Fruit fly (Drosophila melanogaster) whole organism, embryonic: ENCODE results near the gene mld.

ENCODE experiments used
- Abd-B ChIP-seq: fragments of 200-800 bp; sonication (Bioruptor generic); optimal IDR thresholded peaks from 2 replicates; lab custom pipeline; 2018; ENCODE audit warnings: missing biosample characterization, mild to moderate bottlenecking, missing genetic modification characterization, moderate library complexity
- B-H1 ChIP-seq: fragments of 200-800 bp; sonication (Bioruptor generic); IDR thresholded peaks from 3 replicates; pipeline ENCODE4 v1.3.6; 2022; ENCODE audit warnings: missing biosample characterization, missing genetic modification characterization
- CG10321 ChIP-seq: fragments of 200-800 bp; sonication (Bioruptor generic); IDR thresholded peaks from 2 replicates; pipeline ENCODE4 v1.3.6; 2022; ENCODE audit warnings: missing biosample characterization, missing genetic modification characterization
- CG10959 ChIP-seq: fragments of 200-800 bp; sonication (Bioruptor generic); IDR thresholded peaks from 2 replicates; pipeline ENCODE4 v1.3.6; 2022; ENCODE audit warnings: missing biosample characterization, missing genetic modification characterization
- CG12219 ChIP-seq: fragments of 200-800 bp; sonication (Bioruptor generic); optimal IDR thresholded peaks from 3 replicates; lab custom pipeline; 2018; ENCODE audit warnings: missing biosample characterization, mild to moderate bottlenecking, missing genetic modification characterization
- CG12744 ChIP-seq: fragments of 200-800 bp; sonication (Bioruptor generic); optimal IDR thresholded peaks from 2 replicates; lab custom pipeline; 2016; ENCODE audit warnings: missing biosample characterization, missing genetic modification characterization
- CG13296 ChIP-seq: fragments of 200-800 bp; sonication (Bioruptor generic); optimal IDR thresholded peaks from 3 replicates; lab custom pipeline; 2018; ENCODE audit warnings: missing biosample characterization, mild to moderate bottlenecking, missing genetic modification characterization
- CG14014 ChIP-seq: fragments of 200-800 bp; sonication (Bioruptor generic); IDR thresholded peaks from 2 replicates; pipeline ENCODE4 v1.3.6; 2022; ENCODE audit warnings: missing biosample characterization, missing genetic modification characterization
- CG14050 ChIP-seq: fragments of 200-800 bp; sonication (Bioruptor generic); IDR thresholded peaks from 3 replicates; pipeline ENCODE4 v1.3.6; 2022; ENCODE audit warnings: missing biosample characterization, missing genetic modification characterization
- CG18262 ChIP-seq: fragments of 200-800 bp; optimal IDR thresholded peaks from 3 replicates; lab custom pipeline; 2019; ENCODE audit warnings: missing biosample characterization, mild to moderate bottlenecking, missing genetic modification characterization, moderate library complexity
- CG2678 ChIP-seq: fragments of 200-800 bp; sonication (Bioruptor generic); optimal IDR thresholded peaks from 3 replicates; lab custom pipeline; 2019; ENCODE audit warnings: missing biosample characterization, mild to moderate bottlenecking, missing genetic modification characterization, moderate library complexity
- CG32532 ChIP-seq: fragments of 200-800 bp; sonication (Bioruptor generic); IDR thresholded peaks from 2 replicates; pipeline ENCODE4 v1.3.6; 2022; ENCODE audit warnings: missing biosample characterization, missing genetic modification characterization
- CG3995 ChIP-seq: fragments of 200-800 bp; sonication (Bioruptor generic); optimal IDR thresholded peaks from 3 replicates; lab custom pipeline; 2016; ENCODE audit warnings: missing biosample characterization, missing genetic modification characterization
- CG7963 ChIP-seq: fragments of 200-800 bp; sonication (Bioruptor generic); IDR thresholded peaks from 3 replicates; pipeline ENCODE4 v1.3.6; 2022; ENCODE audit warnings: missing biosample characterization, missing genetic modification characterization; ENCODE audit not compliant: partially characterized antibody
- CG9437 ChIP-seq: fragments of 200-800 bp; sonication (Bioruptor generic); optimal IDR thresholded peaks from 2 replicates; lab custom pipeline; 2018; ENCODE audit warnings: missing biosample characterization, mild to moderate bottlenecking, missing genetic modification characterization
- D19A ChIP-seq: fragments of 200-800 bp; optimal IDR thresholded peaks from 3 replicates; lab custom pipeline; 2019; ENCODE audit warnings: missing biosample characterization, mild to moderate bottlenecking, missing genetic modification characterization, moderate library complexity
- Dll ChIP-seq: fragments of 200-800 bp; sonication (Bioruptor generic); IDR thresholded peaks from 4 replicates; pipeline ENCODE4 v1.3.6; 2022; ENCODE audit warnings: missing biosample characterization, missing genetic modification characterization; ENCODE audit not compliant: partially characterized antibody
- Hand ChIP-seq: fragments of 200-800 bp; sonication (Bioruptor generic); optimal IDR thresholded peaks from 2 replicates; lab custom pipeline; 2017; ENCODE audit warnings: mild to moderate bottlenecking, missing biosample characterization, missing genetic modification reagents, missing genetic modification characterization
- Hmx ChIP-seq: fragments of 200-800 bp; sonication (Bioruptor generic); optimal IDR thresholded peaks from 2 replicates; lab custom pipeline; 2016; ENCODE audit warnings: missing biosample characterization, missing genetic modification characterization
- Hsf ChIP-seq: fragments of 200-800 bp; sonication (Bioruptor generic); optimal IDR thresholded peaks from 3 replicates; lab custom pipeline; 2016; ENCODE audit warnings: missing biosample characterization, missing genetic modification characterization
- NK7.1 ChIP-seq: fragments of 200-800 bp; sonication (Bioruptor generic); optimal IDR thresholded peaks from 3 replicates; lab custom pipeline; 2016; ENCODE audit warnings: missing biosample characterization, missing genetic modification characterization
- Nf-YB ChIP-seq: fragments of 200-800 bp; sonication (Bioruptor generic); optimal IDR thresholded peaks from 3 replicates; lab custom pipeline; 2019; ENCODE audit warnings: missing biosample characterization, mild to moderate bottlenecking, missing genetic modification characterization, moderate library complexity
- Sry-δ ChIP-seq: fragments of 200-800 bp; sonication (Bioruptor generic); optimal IDR thresholded peaks from 2 replicates; lab custom pipeline; 2016; ENCODE audit warnings: missing biosample characterization, missing genetic modification characterization
- Xbp1 ChIP-seq: fragments of 200-800 bp; sonication (Bioruptor generic); optimal IDR thresholded peaks from 3 replicates; lab custom pipeline; 2016; ENCODE audit warnings: missing biosample characterization, mild to moderate bottlenecking, missing genetic modification characterization
- bcd ChIP-seq: fragments of 200-800 bp; sonication (Bioruptor generic); optimal IDR thresholded peaks from 2 replicates; lab custom pipeline; 2017; ENCODE audit warnings: missing biosample characterization, mild to moderate bottlenecking, missing genetic modification characterization
- cas ChIP-seq: fragments of 200-800 bp; sonication (Bioruptor generic); IDR thresholded peaks from 2 replicates; pipeline ENCODE4 v1.3.6; 2022; ENCODE audit warnings: missing biosample characterization, missing genetic modification characterization
- chn ChIP-seq: fragments of 200-800 bp; sonication (Bioruptor generic); optimal IDR thresholded peaks from 2 replicates; lab custom pipeline; 2016; ENCODE audit warnings: missing biosample characterization, missing genetic modification characterization
- cwo ChIP-seq: fragments of 200-800 bp; sonication (Bioruptor generic); optimal IDR thresholded peaks from 3 replicates; lab custom pipeline; 2017; ENCODE audit warnings: missing biosample characterization, missing genetic modification characterization, mild to moderate bottlenecking, moderate library complexity, missing genetic modification reagents
- dan ChIP-seq: fragments of 200-800 bp; sonication (Bioruptor generic); IDR thresholded peaks from 2 replicates; pipeline ENCODE4 v1.3.6; 2022; ENCODE audit warnings: missing biosample characterization, missing genetic modification characterization
- danr ChIP-seq: fragments of 200-800 bp; sonication (Bioruptor generic); IDR thresholded peaks from 2 replicates; pipeline ENCODE4 v1.3.6; 2022; ENCODE audit warnings: missing biosample characterization, missing genetic modification characterization
- dimm ChIP-seq: fragments of 200-800 bp; sonication (Bioruptor generic); IDR thresholded peaks from 2 replicates; pipeline ENCODE4 v1.3.6; 2022; ENCODE audit warnings: missing biosample characterization, missing genetic modification characterization
- eve ChIP-seq, 2 experiments: fragments of >200 bp; optimal IDR thresholded peaks; 2 replicates each; lab custom pipeline; 2017; ENCODE audit warnings: missing biosample characterization in 2 of 2, missing genetic modification characterization in 2 of 2
- hbn ChIP-seq: fragments of 200-800 bp; sonication (Bioruptor generic); IDR thresholded peaks from 2 replicates; pipeline ENCODE4 v1.3.6; 2022; ENCODE audit warnings: missing biosample characterization, missing genetic modification characterization; ENCODE audit not compliant: partially characterized antibody
- jumu ChIP-seq: fragments of 200-800 bp; sonication (Bioruptor generic); optimal IDR thresholded peaks from 3 replicates; lab custom pipeline; 2016; ENCODE audit warnings: missing biosample characterization, missing genetic modification characterization
- klu ChIP-seq: fragments of 200-800 bp; sonication (Bioruptor generic); IDR thresholded peaks from 2 replicates; pipeline ENCODE4 v1.3.6; 2022; ENCODE audit warnings: missing biosample characterization, missing genetic modification characterization
- kni ChIP-seq: fragments of 200-800 bp; sonication (Bioruptor generic); optimal IDR thresholded peaks from 3 replicates; lab custom pipeline; 2017; ENCODE audit warnings: mild to moderate bottlenecking, missing biosample characterization, missing genetic modification reagents, missing genetic modification characterization
- knrl ChIP-seq: fragments of 200-800 bp; sonication (Bioruptor generic); IDR thresholded peaks from 3 replicates; pipeline ENCODE4 v1.3.6; 2022; ENCODE audit warnings: missing biosample characterization, missing genetic modification characterization; ENCODE audit not compliant: partially characterized antibody
- lab ChIP-seq: fragments of 200-800 bp; sonication (Bioruptor generic); optimal IDR thresholded peaks from 3 replicates; lab custom pipeline; 2017; ENCODE audit warnings: missing biosample characterization, missing genetic modification characterization, mild to moderate bottlenecking, moderate library complexity, missing genetic modification reagents
- luna ChIP-seq: fragments of 200-800 bp; sonication (Bioruptor generic); optimal IDR thresholded peaks from 2 replicates; lab custom pipeline; 2016; ENCODE audit warnings: missing biosample characterization, missing genetic modification characterization
- nmo ChIP-seq: fragments of 200-800 bp; sonication (Bioruptor generic); optimal IDR thresholded peaks from 2 replicates; lab custom pipeline; 2018; ENCODE audit warnings: missing biosample characterization, mild to moderate bottlenecking, missing genetic modification characterization, moderate library complexity
- pan ChIP-seq, 4 experiments: fragments of >200 bp in 3 of 4; fragments of 200-800 bp in 1 of 4; sonication (Bioruptor generic) in 1 of 4; optimal IDR thresholded peaks in 3 of 4; IDR thresholded peaks in 1 of 4; 2 replicates each; pipeline versions ENCODE4 v1.3.6 to Lab custom; 2017 to 2022; ENCODE audit warnings: missing biosample characterization in 2 of 4, missing genetic modification characterization in 2 of 4, mixed read lengths in 1 of 4
- pfk ChIP-seq: fragments of 200-800 bp; sonication (Bioruptor generic); optimal IDR thresholded peaks from 2 replicates; lab custom pipeline; 2018; ENCODE audit warnings: missing biosample characterization, mild to moderate bottlenecking, missing genetic modification characterization, moderate library complexity
- ro ChIP-seq: fragments of 200-800 bp; sonication (Bioruptor generic); IDR thresholded peaks from 2 replicates; pipeline ENCODE4 v1.3.6; 2022; ENCODE audit warnings: missing biosample characterization, missing genetic modification characterization
- scrt ChIP-seq: fragments of 200-800 bp; sonication (Bioruptor generic); optimal IDR thresholded peaks from 2 replicates; lab custom pipeline; 2018; ENCODE audit warnings: missing biosample characterization, mild to moderate bottlenecking, missing genetic modification characterization, moderate library complexity
- slp2 ChIP-seq: fragments of 200-800 bp; sonication (Bioruptor generic); optimal IDR thresholded peaks from 2 replicates; lab custom pipeline; 2016; ENCODE audit warnings: missing biosample characterization, missing genetic modification characterization
- wek ChIP-seq: fragments of 200-800 bp; sonication (Bioruptor generic); optimal IDR thresholded peaks from 3 replicates; lab custom pipeline; 2018; ENCODE audit warnings: missing biosample characterization, mild to moderate bottlenecking, missing genetic modification characterization, moderate library complexity
- zfh1 ChIP-seq: fragments of 200-800 bp; sonication (Bioruptor generic); IDR thresholded peaks from 3 replicates; pipeline ENCODE4 v1.3.6; 2022; ENCODE audit warnings: missing biosample characterization, missing genetic modification characterization

Gene mld

DNA sequence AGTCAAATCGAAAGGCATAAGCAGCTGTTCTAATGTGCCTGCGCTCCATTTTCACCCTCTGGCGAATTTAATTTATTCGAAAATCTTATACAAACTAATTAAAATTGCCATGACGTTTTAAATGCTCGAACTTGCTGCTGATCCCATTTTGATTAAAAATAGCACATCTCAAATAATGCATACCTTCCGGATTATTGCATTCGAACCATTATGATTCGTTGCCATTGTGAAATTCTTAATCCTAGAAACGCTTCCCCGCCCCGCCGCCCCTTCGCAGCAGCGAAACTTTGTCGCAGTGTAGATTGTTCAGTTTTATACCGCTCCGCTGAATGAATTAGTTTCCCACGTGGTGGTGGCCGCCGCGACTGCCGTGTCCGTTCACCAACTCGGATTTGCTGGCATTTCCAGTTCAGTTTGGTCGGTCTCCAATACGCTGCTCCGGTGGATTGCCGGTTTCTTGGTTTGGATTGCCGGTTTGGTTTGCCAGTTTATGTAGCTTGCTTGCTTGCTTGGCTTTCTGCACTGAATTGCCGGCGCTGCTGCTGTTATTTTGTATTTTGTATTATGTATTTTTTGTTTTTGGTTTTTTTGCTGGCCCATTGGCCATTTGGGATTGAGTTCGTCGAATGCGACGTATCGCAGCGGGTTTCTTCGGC, 13.2 kb downstream of the mld start (continued):
- no peak for TF ChIP-seq Hmx (GFP tag; lab: Kevin White, UChicago)
- TF ChIP-seq CG13296 (GFP tag; lab: Kevin White, UChicago): no peak
- no peak for TF ChIP-seq jumu (GFP tag; lab: Kevin White, UChicago)
- TF ChIP-seq B-H1 (GFP tag; lab: Robert Waterston, UW): no peak
- TF ChIP-seq chn (GFP tag; lab: Kevin White, UChicago): no peak
- peak; percentile 22 for TF ChIP-seq nmo
- TF ChIP-seq ro (GFP tag; lab: Robert Waterston, UW): no peak
- peak; percentile 50 for TF ChIP-seq CG18262 (tag; lab: Kevin White, UChicago)
- no peak for TF ChIP-seq Sry-δ (GFP tag; lab: Kevin White, UChicago)
- peak; percentile 45 for TF ChIP-seq CG9437 (GFP tag; lab: Kevin White, UChicago)
- no peak for TF ChIP-seq CG14014 (GFP tag; lab: Robert Waterston, UW)
- no peak for TF ChIP-seq pan (optimal IDR thresholded peaks at IDR 0.05; lab: Kevin White, UChicago)
- no peak for TF ChIP-seq pan (GFP tag; optimal IDR thresholded peaks at IDR 0.05 in 1 of 2, IDR thresholded peaks at IDR 0.05 in 1 of 2)
- TF ChIP-seq D19A: no peak
- TF ChIP-seq lab: peak; percentile 22
- no peak for TF ChIP-seq CG12219
- no peak for TF ChIP-seq NK7.1 (GFP tag; lab: Kevin White, UChicago)
- no peak for TF ChIP-seq wek (GFP tag; lab: Kevin White, UChicago)
- peak; percentile 41 for TF ChIP-seq slp2 (GFP tag; lab: Kevin White, UChicago)
- TF ChIP-seq CG7963: no peak
- peak; percentile 32; the same call in 1 of the 2 replicates for TF ChIP-seq CG32532
- TF ChIP-seq dimm (GFP tag; lab: Robert Waterston, UW): no peak
- no peak for TF ChIP-seq CG10959 (GFP tag; lab: Robert Waterston, UW)
- no peak for TF ChIP-seq CG14050 (GFP tag; lab: Robert Waterston, UW)
- TF ChIP-seq CG12744: no peak
- TF ChIP-seq danr: no peak
- TF ChIP-seq CG10321 (GFP tag; lab: Robert Waterston, UW): no peak
- no peak for TF ChIP-seq zfh1 (GFP tag; lab: Robert Waterston, UW)
- TF ChIP-seq Hsf (GFP tag; lab: Kevin White, UChicago): peak; percentile 7
- TF ChIP-seq Abd-B (GFP tag; lab: Kevin White, UChicago): peak; percentile 14
- TF ChIP-seq scrt: no peak
- TF ChIP-seq knrl (GFP tag; lab: Robert Waterston, UW): no peak
- no peak for TF ChIP-seq klu (GFP tag; lab: Robert Waterston, UW)
- TF ChIP-seq bcd (GFP tag; lab: Kevin White, UChicago): peak; percentile 2

dm6 chr3R:24601069-24601468, 15.6 kb downstream of the mld start:
- TF ChIP-seq CG14014 (GFP tag; lab: Robert Waterston, UW) (0 out of 2 replicates have a peak, but pooled peaks have one; percentile 24), dan (GFP tag; lab: Robert Waterston, UW) (no peak)
- TF ChIP-seq, all 482 proteins: peak for 1

DNA sequence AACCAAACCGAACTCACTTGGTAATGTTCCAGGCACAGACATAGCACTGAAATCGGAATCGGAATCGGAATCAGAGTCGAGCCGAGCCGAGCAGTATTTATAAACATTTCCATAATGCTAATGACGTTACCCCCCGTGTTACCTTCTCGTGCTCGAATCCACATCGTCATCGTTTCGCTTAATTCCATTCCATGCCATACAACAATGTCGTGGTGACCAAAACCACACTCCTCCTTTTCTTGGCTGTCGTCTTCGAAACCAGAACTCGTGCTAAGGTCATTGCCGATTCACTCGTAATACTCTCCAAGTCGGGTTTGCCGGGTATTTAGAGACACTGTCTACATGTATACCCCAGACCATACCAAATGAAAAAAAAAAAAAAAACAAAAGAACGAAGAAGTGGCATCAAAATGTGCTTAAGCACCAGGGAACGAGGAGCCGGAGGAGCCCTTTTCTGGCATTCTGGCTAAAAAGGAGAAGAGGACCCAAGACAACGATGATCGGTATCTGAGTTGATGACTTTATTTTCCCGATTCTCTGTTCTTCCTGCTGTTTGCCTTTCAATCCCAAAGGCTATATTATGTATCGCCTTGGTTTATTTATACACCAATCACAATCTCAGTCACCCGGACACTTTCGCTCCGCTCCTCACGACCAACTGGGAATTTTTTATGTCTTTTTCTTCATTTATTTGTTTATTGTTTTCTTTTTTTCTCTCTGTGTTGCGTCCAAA, 18.1 kb downstream of the mld start:
- TF ChIP-seq Nf-YB (GFP tag; lab: Kevin White, UChicago) (no peak), pfk (GFP tag; lab: Kevin White, UChicago) (no peak), Dll (no peak), eve (GFP tag; optimal IDR thresholded peaks at IDR 0.05; lab: Kevin White, UChicago) (peak in 1 of 2 experiments; percentile 25), luna (no peak), hbn (no peak), CG2678 (tag; lab: Kevin White, UChicago) (no peak), cas (GFP tag; lab: Robert Waterston, UW) (no peak), cwo (GFP tag; lab: Kevin White, UChicago) (peak; percentile 5), CG3995 (GFP tag; lab: Kevin White, UChicago) (no peak), Hand (GFP tag; lab: Kevin White, UChicago) (no peak), kni (GFP tag; lab: Kevin White, UChicago) (peak; percentile 1), Xbp1 (GFP tag; lab: Kevin White, UChicago) (no peak)
